Worm (Caenorhabditis elegans) whole organism, midembryonic: ENCODE measurements around the gene abl-1.

Experiments used
- T22C8.4 ChIP-seq: fragments of 200-800 bp; sonication (Bioruptor generic); IDR thresholded peaks from 2 replicates; pipeline ENCODE4 v1.3.6; 2022; ENCODE audit warnings: missing genetic modification characterization, missing compliant biosample characterization
- cog-1 ChIP-seq: sonication (generic microtip); optimal IDR thresholded peaks from 2 replicates; lab custom pipeline; 2016; ENCODE audit warnings: missing genetic modification characterization, missing compliant biosample characterization
- flt-1 ChIP-seq: fragments of 200-800 bp; sonication (Bioruptor generic); IDR thresholded peaks from 2 replicates; pipeline ENCODE4 v1.3.6; 2022; ENCODE audit warnings: missing genetic modification characterization, missing compliant biosample characterization
- med-1 ChIP-seq: sonication (generic microtip); optimal IDR thresholded peaks from 2 replicates; lab custom pipeline; 2017; ENCODE audit warnings: missing genetic modification characterization, mild to moderate bottlenecking, missing compliant biosample characterization, antibody characterized with exemption, missing genetic modification reagents; ENCODE audit not compliant: insufficient read depth
- ref-1 ChIP-seq: fragments of 200-800 bp; sonication (Bioruptor generic); conservative IDR thresholded peaks from 2 replicates; pipeline ENCODE4 v1.3.6; 2022; ENCODE audit warnings: missing genetic modification reagents, missing genetic modification characterization, missing compliant biosample characterization
- tab-1 ChIP-seq: fragments of 200-800 bp; sonication (Bioruptor generic); IDR thresholded peaks from 2 replicates; pipeline ENCODE4 v1.3.6; 2022; ENCODE audit warnings: missing genetic modification characterization, missing compliant biosample characterization

ce11 chrX:10566775-10567174, 57.2 kb downstream of the abl-1 start:
- no peak for TF ChIP-seq T22C8.4 (GFP tag; lab: Robert Waterston, UW)
- no peak for TF ChIP-seq cog-1 (tag; lab: Kevin White, UChicago)
- TF ChIP-seq tab-1: no peak
- no peak for TF ChIP-seq flt-1 (GFP tag; lab: Robert Waterston, UW)
- TF ChIP-seq ref-1 (GFP tag; lab: Robert Waterston, UW): no peak
- TF ChIP-seq med-1 (GFP tag; lab: Kevin White, UChicago): no peak
